Worm (Caenorhabditis elegans): ENCODE measurements around the gene acp-4.
A peak's percentile ranks its signal among the peaks of the same experiment; 100 is the strongest.

acp-4 gene

DNA sequence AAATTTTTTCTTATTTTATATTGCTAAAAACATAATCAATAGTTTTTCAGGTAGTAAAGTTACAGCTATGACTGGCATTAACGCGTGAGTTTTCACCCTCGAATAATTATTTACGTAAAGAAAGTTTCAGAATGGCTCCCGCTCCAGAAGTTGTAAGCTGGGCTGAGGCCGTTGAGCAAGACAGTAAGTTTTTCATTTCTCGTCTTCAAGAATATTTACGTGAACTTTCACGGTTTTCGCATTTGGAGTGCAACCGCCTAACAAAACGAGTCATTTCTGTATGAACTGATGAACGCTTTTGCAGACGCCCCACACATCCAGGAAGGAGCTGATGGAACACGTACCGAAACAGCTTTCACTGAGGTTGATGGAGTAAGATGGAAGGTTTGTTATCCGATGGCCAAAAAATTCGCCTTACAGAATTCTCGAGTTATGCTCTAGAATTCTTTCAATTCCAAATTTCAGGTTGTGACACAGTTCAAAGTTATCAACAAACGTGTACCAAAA lies 7.9 kb upstream of the acp-4 start, which contains the start of gene eif-3.G:
Gene eif-3.G (plus strand): TSS at position 51 of the 507 bp plus-strand sequence.
- TF ChIP-seq lin-13 (tag; optimal IDR thresholded peaks at IDR 0.05) (no peak), unc-120 (tag; optimal IDR thresholded peaks at IDR 0.05; ENCODE audit: poor library complexity, severe bottlenecking) (no peak), zip-8 (tag; optimal IDR thresholded peaks at IDR 0.05) (no peak), hlh-1 (tag; optimal IDR thresholded peaks at IDR 0.05) (no peak), ceh-83 (GFP tag; optimal IDR thresholded peaks at IDR 0.05) (no peak), snpc-4 (tag; optimal IDR thresholded peaks at IDR 0.05) (no peak), ces-1 (GFP tag; optimal IDR thresholded peaks at IDR 0.05) (no peak), sptf-1 (tag; optimal IDR thresholded peaks at IDR 0.05) (no peak), flh-1 (GFP tag; optimal IDR thresholded peaks at IDR 0.05) (no peak)

DNA sequence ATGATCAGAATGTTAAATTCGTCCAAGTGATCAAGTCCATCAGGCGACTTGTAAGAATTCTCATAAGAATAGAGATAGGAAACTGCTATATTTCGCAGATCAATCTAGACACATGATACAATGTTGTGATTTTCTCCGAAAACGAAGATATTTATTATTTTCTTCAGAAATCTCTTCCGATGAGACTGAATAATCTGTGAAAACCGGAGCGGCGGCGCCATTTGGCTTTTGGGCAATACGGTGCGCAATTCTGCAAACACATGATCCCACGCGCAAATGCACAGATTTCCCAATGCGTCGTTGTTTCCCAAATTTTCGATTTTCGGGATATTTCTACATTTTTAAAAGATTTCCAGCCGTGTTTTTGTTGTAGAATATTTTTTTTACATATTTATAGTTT lies 7.3 kb upstream of the acp-4 start:
- peak; percentile 92 for TF ChIP-seq lsy-2 (tag; optimal IDR thresholded peaks at IDR 0.05)
- no peak for TF ChIP-seq bed-3 (GFP tag; optimal IDR thresholded peaks at IDR 0.05)
- peak; percentile 3 for TF ChIP-seq hlh-1 (tag; optimal IDR thresholded peaks at IDR 0.05)
- TF ChIP-seq mab-5 (tag; optimal IDR thresholded peaks at IDR 0.05), result no peak
- no peak for TF ChIP-seq zip-8 (tag; optimal IDR thresholded peaks at IDR 0.05)
- peak; percentile 4 for TF ChIP-seq ces-1 (GFP tag; optimal IDR thresholded peaks at IDR 0.05)
- no peak for TF ChIP-seq M03D4.4 (tag; optimal IDR thresholded peaks at IDR 0.05)
- TF ChIP-seq mep-1 (tag; optimal IDR thresholded peaks at IDR 0.05), result peak; percentile 73
- no peak for TF ChIP-seq ceh-43 (GFP tag; optimal IDR thresholded peaks at IDR 0.05)
- no peak for TF ChIP-seq elt-3 (tag; optimal IDR thresholded peaks at IDR 0.05)
- TF ChIP-seq ztf-11 (tag; optimal IDR thresholded peaks at IDR 0.05), result no peak
- TF ChIP-seq nhr-12 (tag; optimal IDR thresholded peaks at IDR 0.05), result no peak
- TF ChIP-seq elt-1 (tag; optimal IDR thresholded peaks at IDR 0.05; ENCODE audit: borderline replicate concordance, insufficient read depth), result no peak
- TF ChIP-seq flh-1 (GFP tag; optimal IDR thresholded peaks at IDR 0.05), result no peak
- TF ChIP-seq drap-1 (GFP tag; optimal IDR thresholded peaks at IDR 0.05), result no peak
- TF ChIP-seq nhr-76 (tag; optimal IDR thresholded peaks at IDR 0.05), result no peak
- peak; percentile 47 for TF ChIP-seq nhr-237 (tag; optimal IDR thresholded peaks at IDR 0.05)
- TF ChIP-seq sem-2 (GFP tag; optimal IDR thresholded peaks at IDR 0.05), result no peak
- no peak for TF ChIP-seq unc-62 (GFP tag; optimal IDR thresholded peaks at IDR 0.05)
- no peak for TF ChIP-seq mls-2 (tag; optimal IDR thresholded peaks at IDR 0.05)
- no peak for TF ChIP-seq tbx-8 (GFP tag; optimal IDR thresholded peaks at IDR 0.05)
- TF ChIP-seq nhr-2 (tag; optimal IDR thresholded peaks at IDR 0.05), result no peak
- peak; percentile 17 for TF ChIP-seq lin-32 (GFP tag; optimal IDR thresholded peaks at IDR 0.05)
- TF ChIP-seq ceh-39 (tag; optimal IDR thresholded peaks at IDR 0.05), result no peak
- no peak for TF ChIP-seq pha-4 (tag; optimal IDR thresholded peaks at IDR 0.05)
- TF ChIP-seq snpc-4 (tag; optimal IDR thresholded peaks at IDR 0.05), result no peak
- no peak for TF ChIP-seq sptf-1 (tag; optimal IDR thresholded peaks at IDR 0.05)
- TF ChIP-seq lin-13 (tag; optimal IDR thresholded peaks at IDR 0.05), result peak; percentile 34
- no peak for TF ChIP-seq cnd-1 (tag; optimal IDR thresholded peaks at IDR 0.05)
- TF ChIP-seq unc-39 (tag; optimal IDR thresholded peaks at IDR 0.05), result no peak
- TF ChIP-seq unc-120 (tag; optimal IDR thresholded peaks at IDR 0.05; ENCODE audit: poor library complexity, severe bottlenecking), result peak; percentile 78
- TF ChIP-seq ham-2 (GFP tag; optimal IDR thresholded peaks at IDR 0.05), result peak; percentile 33

DNA sequence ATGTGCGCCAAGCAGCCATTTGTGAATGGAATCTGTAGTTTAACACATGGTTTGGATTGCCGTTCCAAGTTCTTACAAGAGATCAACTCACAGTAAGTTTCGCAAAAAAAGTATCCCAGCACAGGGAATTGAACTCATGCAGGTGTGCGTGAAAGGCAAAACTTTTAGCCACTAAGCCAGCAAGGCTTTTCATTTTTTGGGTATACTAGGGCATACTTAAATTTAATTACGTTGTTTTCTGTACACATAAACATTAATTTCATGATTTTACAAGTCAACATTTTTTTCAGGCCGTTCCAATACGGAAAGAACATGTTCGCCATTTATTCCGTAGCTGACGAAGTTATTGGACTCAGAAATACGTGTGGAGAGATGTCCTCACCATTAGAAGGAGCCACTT lies 6.6 kb upstream of the acp-4 start:
- no peak for TF ChIP-seq ceh-83 (GFP tag; optimal IDR thresholded peaks at IDR 0.05)
- TF ChIP-seq nhr-76 (tag; optimal IDR thresholded peaks at IDR 0.05), result no peak
- no peak for TF ChIP-seq elt-3 (tag; optimal IDR thresholded peaks at IDR 0.05)
- TF ChIP-seq nhr-12 (tag; optimal IDR thresholded peaks at IDR 0.05), result no peak
- no peak for TF ChIP-seq nhr-237 (tag; optimal IDR thresholded peaks at IDR 0.05)
- no peak for TF ChIP-seq flh-1 (GFP tag; optimal IDR thresholded peaks at IDR 0.05)
- no peak for TF ChIP-seq ceh-43 (GFP tag; optimal IDR thresholded peaks at IDR 0.05)
- TF ChIP-seq elt-1 (tag; optimal IDR thresholded peaks at IDR 0.05; ENCODE audit: borderline replicate concordance, insufficient read depth), result no peak
- TF ChIP-seq mab-5 (tag; optimal IDR thresholded peaks at IDR 0.05), result no peak
- no peak for TF ChIP-seq nhr-2 (tag; optimal IDR thresholded peaks at IDR 0.05)
- TF ChIP-seq sem-2 (GFP tag; optimal IDR thresholded peaks at IDR 0.05), result no peak
- TF ChIP-seq pha-4 (tag; optimal IDR thresholded peaks at IDR 0.05), result no peak
- no peak for TF ChIP-seq blmp-1 (tag; optimal IDR thresholded peaks at IDR 0.05)
- no peak for TF ChIP-seq mep-1 (tag; optimal IDR thresholded peaks at IDR 0.05)

DNA sequence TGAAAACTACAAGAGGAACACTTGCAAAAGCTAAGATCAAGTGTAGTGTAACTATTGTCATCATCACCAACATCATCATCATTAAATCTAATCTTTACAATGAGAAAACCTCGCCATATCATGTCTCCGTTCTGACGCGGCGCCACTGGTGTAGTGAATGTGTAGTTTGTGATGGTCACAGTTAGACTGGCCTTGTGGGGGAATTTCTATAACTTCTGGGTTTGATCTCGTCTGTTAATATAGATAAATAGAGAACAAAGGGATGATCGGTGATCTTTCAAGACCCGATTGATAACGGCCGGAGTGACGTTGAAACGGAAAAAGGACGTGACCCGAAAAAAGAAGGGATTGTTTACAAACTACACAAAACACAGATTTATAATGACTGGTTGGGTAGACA lies 5.9 kb upstream of the acp-4 start:
- TF ChIP-seq mep-1 (tag; optimal IDR thresholded peaks at IDR 0.05), result no peak
- TF ChIP-seq nhr-28 (tag; optimal IDR thresholded peaks at IDR 0.05), result peak; percentile 17

All from whole organism, mixed stage, embryonic.